Fruit fly (Drosophila melanogaster) whole organism, embryonic: ENCODE data around the gene CG31224.

ENCODE experiments used
- Ada2b ChIP-seq: fragments of 200-800 bp; sonication (Bioruptor generic); IDR thresholded peaks from 2 replicates; pipeline ENCODE4 v1.3.6; 2022; ENCODE audit warnings: missing biosample characterization, missing genetic modification characterization
- CG10431 ChIP-seq: fragments of 200-800 bp; sonication (Bioruptor generic); optimal IDR thresholded peaks from 3 replicates; lab custom pipeline; 2018; ENCODE audit warnings: missing biosample characterization, mild to moderate bottlenecking, missing genetic modification characterization
- CG10543 ChIP-seq: fragments of 200-800 bp; sonication (Bioruptor generic); optimal IDR thresholded peaks from 3 replicates; lab custom pipeline; 2017; ENCODE audit warnings: missing biosample characterization, mild to moderate bottlenecking, missing genetic modification characterization, moderate library complexity
- CG14441 ChIP-seq: fragments of 200-800 bp; sonication (Bioruptor generic); IDR thresholded peaks from 2 replicates; pipeline ENCODE4 v1.3.6; 2022; ENCODE audit warnings: missing biosample characterization, missing genetic modification characterization
- CG15073 ChIP-seq: fragments of 200-800 bp; sonication (Bioruptor generic); optimal IDR thresholded peaks from 2 replicates; lab custom pipeline; 2016; ENCODE audit warnings: missing biosample characterization, missing genetic modification characterization
- CG17385 ChIP-seq: fragments of 200-800 bp; sonication (Bioruptor generic); optimal IDR thresholded peaks from 3 replicates; lab custom pipeline; 2018; ENCODE audit warnings: missing biosample characterization, mild to moderate bottlenecking, missing genetic modification characterization
- CG17829 ChIP-seq: fragments of 200-800 bp; optimal IDR thresholded peaks from 2 replicates; lab custom pipeline; 2019; ENCODE audit warnings: missing biosample characterization, mild to moderate bottlenecking, missing genetic modification characterization, moderate library complexity
- CG30431 ChIP-seq: fragments of 200-800 bp; sonication (Bioruptor generic); optimal IDR thresholded peaks from 2 replicates; lab custom pipeline; 2017; ENCODE audit warnings: missing biosample characterization, missing genetic modification characterization
- CG4730 ChIP-seq: fragments of 200-800 bp; sonication (Bioruptor generic); IDR thresholded peaks from 2 replicates; pipeline ENCODE4 v1.3.6; 2022; ENCODE audit warnings: missing biosample characterization, missing genetic modification characterization
- CG4854 ChIP-seq: fragments of 200-800 bp; sonication (Bioruptor generic); optimal IDR thresholded peaks from 2 replicates; lab custom pipeline; 2016; ENCODE audit warnings: missing biosample characterization, missing genetic modification characterization, inconsistent platforms
- CG6175 ChIP-seq: fragments of 200-800 bp; sonication (Bioruptor generic); IDR thresholded peaks from 3 replicates; pipeline ENCODE4 v1.3.6; 2022; ENCODE audit warnings: missing biosample characterization, missing genetic modification characterization
- CG7928 ChIP-seq: fragments of 200-800 bp; sonication (Bioruptor generic); optimal IDR thresholded peaks from 2 replicates; lab custom pipeline; 2017; ENCODE audit warnings: missing biosample characterization, mild to moderate bottlenecking, missing genetic modification characterization
- CG9215 ChIP-seq: fragments of 200-800 bp; sonication (Bioruptor generic); IDR thresholded peaks from 2 replicates; pipeline ENCODE4 v1.3.6; 2022; ENCODE audit warnings: missing biosample characterization, missing genetic modification characterization
- CG9609 ChIP-seq: fragments of 200-800 bp; sonication (Bioruptor generic); optimal IDR thresholded peaks from 3 replicates; lab custom pipeline; 2016; ENCODE audit warnings: missing biosample characterization, missing genetic modification characterization
- CHES-1-like ChIP-seq: fragments of 200-800 bp; sonication (Bioruptor generic); optimal IDR thresholded peaks from 2 replicates; lab custom pipeline; 2016; ENCODE audit warnings: missing biosample characterization, missing genetic modification characterization
- CTCF ChIP-seq: fragments of 200-800 bp; sonication (Bioruptor generic); optimal IDR thresholded peaks from 2 replicates; lab custom pipeline; 2017; ENCODE audit warnings: missing biosample characterization, mild to moderate bottlenecking, missing genetic modification characterization, moderate library complexity
- Dip2 ChIP-seq: fragments of 200-800 bp; sonication (Bioruptor generic); IDR thresholded peaks from 2 replicates; pipeline ENCODE4 v1.3.6; 2022; ENCODE audit warnings: missing biosample characterization, missing genetic modification characterization
- Doc2 ChIP-seq: fragments of 200-800 bp; sonication (Bioruptor generic); IDR thresholded peaks from 2 replicates; pipeline ENCODE4 v1.3.6; 2022; ENCODE audit warnings: missing biosample characterization, missing genetic modification characterization
- Fer3 ChIP-seq: fragments of 200-800 bp; sonication (Bioruptor generic); optimal IDR thresholded peaks from 2 replicates; lab custom pipeline; 2018; ENCODE audit warnings: missing biosample characterization, mild to moderate bottlenecking, missing genetic modification characterization, moderate library complexity
- Gsc ChIP-seq: fragments of 200-800 bp; sonication (Bioruptor generic); IDR thresholded peaks from 2 replicates; pipeline ENCODE4 v1.3.6; 2022; ENCODE audit warnings: missing biosample characterization, missing genetic modification characterization
- Hmx ChIP-seq: fragments of 200-800 bp; sonication (Bioruptor generic); optimal IDR thresholded peaks from 2 replicates; lab custom pipeline; 2016; ENCODE audit warnings: missing biosample characterization, missing genetic modification characterization
- NFAT ChIP-seq: fragments of 200-800 bp; sonication (Bioruptor generic); IDR thresholded peaks from 2 replicates; pipeline ENCODE4 v1.3.6; 2022; ENCODE audit warnings: missing biosample characterization, missing genetic modification characterization
- Optix ChIP-seq: fragments of 200-800 bp; sonication (Bioruptor generic); IDR thresholded peaks from 3 replicates; pipeline ENCODE4 v1.3.6; 2022; ENCODE audit warnings: missing biosample characterization, missing genetic modification characterization
- Six4 ChIP-seq: fragments of 200-800 bp; sonication (Bioruptor generic); optimal IDR thresholded peaks from 2 replicates; lab custom pipeline; 2016; ENCODE audit warnings: missing biosample characterization, missing genetic modification characterization
- Sry-δ ChIP-seq: fragments of 200-800 bp; sonication (Bioruptor generic); optimal IDR thresholded peaks from 2 replicates; lab custom pipeline; 2016; ENCODE audit warnings: missing biosample characterization, missing genetic modification characterization
- Ssrp ChIP-seq: fragments of 200-800 bp; sonication (Bioruptor generic); optimal IDR thresholded peaks from 2 replicates; lab custom pipeline; 2018; ENCODE audit warnings: missing biosample characterization, mild to moderate bottlenecking, missing genetic modification characterization, moderate library complexity
- bsh ChIP-seq, 2 experiments: fragments of 200-800 bp; sonication (Bioruptor generic); optimal IDR thresholded peaks; 2 replicates each; lab custom pipeline; 2017 to 2018; ENCODE audit warnings: mild to moderate bottlenecking in 2 of 2, missing biosample characterization in 2 of 2, missing genetic modification characterization in 2 of 2, moderate library complexity in 1 of 2
- cato ChIP-seq: fragments of 200-800 bp; sonication (Bioruptor generic); optimal IDR thresholded peaks from 2 replicates; lab custom pipeline; 2016; ENCODE audit warnings: missing biosample characterization, missing genetic modification characterization, borderline replicate concordance
- ci ChIP-seq: fragments of 200-800 bp; sonication (Bioruptor generic); IDR thresholded peaks from 3 replicates; pipeline ENCODE4 v1.3.6; 2022; ENCODE audit warnings: missing biosample characterization, missing genetic modification characterization
- corto ChIP-seq: fragments of 200-800 bp; sonication (Bioruptor generic); optimal IDR thresholded peaks from 2 replicates; lab custom pipeline; 2016; ENCODE audit warnings: missing biosample characterization, mild to moderate bottlenecking, missing genetic modification characterization, moderate library complexity
- hb ChIP-seq: fragments of 200-800 bp; sonication (Bioruptor generic); IDR thresholded peaks from 3 replicates; pipeline ENCODE4 v1.3.6; 2022; ENCODE audit warnings: missing biosample characterization, missing genetic modification characterization; ENCODE audit not compliant: partially characterized antibody
- hth ChIP-seq: fragments of >200 bp; optimal IDR thresholded peaks from 2 replicates; lab custom pipeline; 2017; ENCODE audit warnings: inconsistent platforms
- lbe ChIP-seq: fragments of 200-800 bp; sonication (Bioruptor generic); optimal IDR thresholded peaks from 2 replicates; lab custom pipeline; 2016; ENCODE audit warnings: missing biosample characterization, mild to moderate bottlenecking, missing genetic modification characterization
- nau ChIP-seq: fragments of 200-800 bp; sonication (Bioruptor generic); optimal IDR thresholded peaks from 3 replicates; lab custom pipeline; 2017; ENCODE audit warnings: missing biosample characterization, mild to moderate bottlenecking, missing genetic modification characterization, missing genetic modification reagents
- pb ChIP-seq: fragments of 200-800 bp; sonication (Bioruptor generic); optimal IDR thresholded peaks from 3 replicates; lab custom pipeline; 2016; ENCODE audit warnings: missing biosample characterization, missing genetic modification characterization
- phol ChIP-seq: fragments of 200-800 bp; sonication (Bioruptor generic); optimal IDR thresholded peaks from 3 replicates; lab custom pipeline; 2018; ENCODE audit warnings: missing biosample characterization, mild to moderate bottlenecking, missing genetic modification characterization, moderate library complexity
- ranshi ChIP-seq: fragments of 200-800 bp; sonication (Bioruptor generic); IDR thresholded peaks from 2 replicates; pipeline ENCODE4 v1.3.6; 2022; ENCODE audit warnings: missing biosample characterization, missing genetic modification characterization
- rib ChIP-seq: fragments of 200-800 bp; sonication (Bioruptor generic); IDR thresholded peaks from 2 replicates; pipeline ENCODE4 v1.3.6; 2022; ENCODE audit warnings: missing biosample characterization, missing genetic modification characterization
- salm ChIP-seq: fragments of 200-800 bp; sonication (Bioruptor generic); optimal IDR thresholded peaks from 2 replicates; lab custom pipeline; 2018; ENCODE audit warnings: missing biosample characterization, mild to moderate bottlenecking, missing genetic modification characterization
- scrt ChIP-seq: fragments of 200-800 bp; sonication (Bioruptor generic); optimal IDR thresholded peaks from 2 replicates; lab custom pipeline; 2018; ENCODE audit warnings: missing biosample characterization, mild to moderate bottlenecking, missing genetic modification characterization, moderate library complexity
- unpg ChIP-seq: fragments of 200-800 bp; sonication (Bioruptor generic); optimal IDR thresholded peaks from 3 replicates; lab custom pipeline; 2018; ENCODE audit warnings: missing biosample characterization, mild to moderate bottlenecking, missing genetic modification characterization, moderate library complexity
- wor ChIP-seq: fragments of 200-800 bp; sonication (Bioruptor generic); IDR thresholded peaks from 2 replicates; pipeline ENCODE4 v1.3.6; 2022; ENCODE audit warnings: missing biosample characterization, missing genetic modification characterization
- zfh2 ChIP-seq: fragments of 200-800 bp; sonication (Bioruptor generic); optimal IDR thresholded peaks from 2 replicates; lab custom pipeline; 2016; ENCODE audit warnings: missing biosample characterization, missing genetic modification characterization

CG31224 gene

dm6 chr3R:18663525-18663924, 4.4 kb upstream of the CG31224 start, which contains the start of the genes Cpsf73 and Gos28 (continued):
- TF ChIP-seq Ada2b (GFP tag; lab: Robert Waterston, UW) (no peak), corto (no peak), unpg (GFP tag; lab: Kevin White, UChicago) (peak; percentile 19), NFAT (GFP tag; lab: Robert Waterston, UW) (no peak), rib (GFP tag; lab: Robert Waterston, UW) (no peak), CG4730 (GFP tag; lab: Robert Waterston, UW) (no peak), CG30431 (GFP tag; lab: Kevin White, UChicago) (no peak), hb (GFP tag; lab: Robert Waterston, UW) (no peak), Doc2 (no peak), CHES-1-like (GFP tag; lab: Kevin White, UChicago) (peak; percentile 61), cato (GFP tag; lab: Kevin White, UChicago) (no peak), CG10431 (GFP tag; lab: Kevin White, UChicago) (no peak), ci (GFP tag; lab: Robert Waterston, UW) (no peak), ranshi (GFP tag; lab: Robert Waterston, UW) (peak; percentile 41; the same call in 1 of the 2 replicates), CG9609 (GFP tag; lab: Kevin White, UChicago) (no peak), salm (no peak), Gsc (GFP tag; lab: Robert Waterston, UW) (no peak), nau (no peak), CG15073 (no peak), hth (lab: Kevin White, UChicago) (no peak), phol (peak; percentile 53), CTCF (GFP tag; lab: Kevin White, UChicago) (no peak), Hmx (no peak), scrt (GFP tag; lab: Kevin White, UChicago) (peak; percentile 24), CG6175 (GFP tag; lab: Robert Waterston, UW) (no peak), Dip2 (GFP tag; lab: Robert Waterston, UW) (no peak), pb (GFP tag; lab: Kevin White, UChicago) (no peak), lbe (no peak), Ssrp (tag; lab: Kevin White, UChicago) (no peak), Optix (GFP tag; lab: Robert Waterston, UW) (no peak), CG4854 (GFP tag; lab: Kevin White, UChicago) (no peak), zfh2 (GFP tag; lab: Kevin White, UChicago) (no peak), Six4 (no peak), Sry-δ (GFP tag; lab: Kevin White, UChicago) (peak; percentile 51), Fer3 (tag; lab: Kevin White, UChicago) (no peak), CG10543 (GFP tag; lab: Kevin White, UChicago) (no peak), CG7928 (GFP tag; lab: Kevin White, UChicago) (peak; percentile 78), CG17829 (tag; lab: Kevin White, UChicago) (peak; percentile 35), bsh (GFP tag; optimal IDR thresholded peaks at IDR 0.05; lab: Kevin White, UChicago) (peak in 1 of 2 experiments; percentile 1), CG17385 (GFP tag; lab: Kevin White, UChicago) (peak; percentile 16), CG14441 (GFP tag; lab: Robert Waterston, UW) (no peak), wor (GFP tag; lab: Robert Waterston, UW) (no peak), CG9215 (GFP tag; lab: Robert Waterston, UW) (no peak)
